Fruit fly (Drosophila melanogaster): Measurements from ENCODE around the gene CG14194.

CG14194 gene

dm6 chrX:19212954-19213353, 19.6 kb downstream of the CG14194 start, which contains the start of gene Mur18B:
TSS of gene Mur18B (plus strand) at chrX:19213254.
- no peak for TF ChIP-seq HLH106 (tag; optimal IDR thresholded peaks at IDR 0.05)
- no peak for TF ChIP-seq CrebA (GFP tag; optimal IDR thresholded peaks at IDR 0.05; ENCODE audit: borderline replicate concordance)
- no peak for TF ChIP-seq usp (GFP tag; optimal IDR thresholded peaks at IDR 0.05)
- no peak for TF ChIP-seq tai (GFP tag; optimal IDR thresholded peaks at IDR 0.05)
- TF ChIP-seq Hr83 (GFP tag; optimal IDR thresholded peaks at IDR 0.05; ENCODE audit: poor library complexity, severe bottlenecking) = no peak
- TF ChIP-seq dsf (GFP tag; optimal IDR thresholded peaks at IDR 0.05; ENCODE audit: borderline replicate concordance) = no peak

- no peak for TF ChIP-seq GATAd (GFP tag; optimal IDR thresholded peaks at IDR 0.05)
- TF ChIP-seq Sp1 (GFP tag; optimal IDR thresholded peaks at IDR 0.05) = no peak
- TF ChIP-seq tai (GFP tag; optimal IDR thresholded peaks at IDR 0.05) = no peak
- no peak for TF ChIP-seq OdsH (GFP tag; optimal IDR thresholded peaks at IDR 0.05)
- no peak for TF ChIP-seq br (GFP tag; optimal IDR thresholded peaks at IDR 0.05)
- TF ChIP-seq Rel (GFP tag; optimal IDR thresholded peaks at IDR 0.05) = no peak
- TF ChIP-seq Rel (tag; optimal IDR thresholded peaks at IDR 0.05) = no peak
- TF ChIP-seq Vsx2 (GFP tag; optimal IDR thresholded peaks at IDR 0.05; ENCODE audit: partially characterized antibody) = no peak
- no peak for TF ChIP-seq rgr (GFP tag; optimal IDR thresholded peaks at IDR 0.05)
- TF ChIP-seq dsf (GFP tag; optimal IDR thresholded peaks at IDR 0.05; ENCODE audit: borderline replicate concordance) = no peak
- TF ChIP-seq ey (GFP tag; optimal IDR thresholded peaks at IDR 0.05) = no peak
- TF ChIP-seq CrebA (GFP tag; optimal IDR thresholded peaks at IDR 0.05; ENCODE audit: borderline replicate concordance) = no peak
- no peak for TF ChIP-seq Abd-B (GFP tag; optimal IDR thresholded peaks at IDR 0.05)
- TF ChIP-seq Dfd (GFP tag; optimal IDR thresholded peaks at IDR 0.05) = no peak
Measured at dm6 chrX:19215215-19215614, 21.9 kb downstream of the CG14194 start, which contains the start of gene Muc18B. TSS of gene Muc18B (plus strand) at chrX:19215515.

dm6 chrX:19216671-19217070, 23.3 kb downstream of the CG14194 start:
- peak; percentile 64 for TF ChIP-seq Vsx2 (GFP tag; optimal IDR thresholded peaks at IDR 0.05; ENCODE audit: partially characterized antibody)
- no peak for TF ChIP-seq Dif (GFP tag; optimal IDR thresholded peaks at IDR 0.05; ENCODE audit: partially characterized antibody)
- no peak for TF ChIP-seq Hr78 (GFP tag; optimal IDR thresholded peaks at IDR 0.05)

- no peak for TF ChIP-seq CG32264 (GFP tag; optimal IDR thresholded peaks at IDR 0.05)
- TF ChIP-seq CrebA (GFP tag; optimal IDR thresholded peaks at IDR 0.05; ENCODE audit: borderline replicate concordance) = no peak
- peak; percentile 90 for TF ChIP-seq Dif (GFP tag; optimal IDR thresholded peaks at IDR 0.05; ENCODE audit: partially characterized antibody)
- no peak for TF ChIP-seq Dfd (GFP tag; optimal IDR thresholded peaks at IDR 0.05)
- no peak for TF ChIP-seq Rel (GFP tag; optimal IDR thresholded peaks at IDR 0.05)
- no peak for TF ChIP-seq Rel (tag; optimal IDR thresholded peaks at IDR 0.05)
- TF ChIP-seq lola (GFP tag; optimal IDR thresholded peaks at IDR 0.05) = no peak
- peak; percentile 68 for TF ChIP-seq dl (GFP tag; optimal IDR thresholded peaks at IDR 0.05; ENCODE audit: insufficient read depth in 1 of 2, partially characterized antibody in 2 of 2)
- no peak for TF ChIP-seq Hr83 (GFP tag; optimal IDR thresholded peaks at IDR 0.05; ENCODE audit: poor library complexity, severe bottlenecking)
- no peak for TF ChIP-seq rgr (GFP tag; optimal IDR thresholded peaks at IDR 0.05)
- TF ChIP-seq Vsx2 (GFP tag; optimal IDR thresholded peaks at IDR 0.05; ENCODE audit: partially characterized antibody) = peak; percentile 46
- no peak for TF ChIP-seq Myc (optimal IDR thresholded peaks at IDR 0.05)
Measured at dm6 chrX:19220415-19220814, 27.1 kb downstream of the CG14194 start, which contains the start of gene CG7884. TSS of gene CG7884 (plus strand) at chrX:19220622.

dm6 chrX:19220963-19221572, 27.7 kb downstream of the CG14194 start:
- TF ChIP-seq tai (GFP tag; optimal IDR thresholded peaks at IDR 0.05) = no peak
- no peak for TF ChIP-seq HLH106 (tag; optimal IDR thresholded peaks at IDR 0.05)
- TF ChIP-seq Jra (GFP tag; optimal IDR thresholded peaks at IDR 0.05) = no peak
- TF ChIP-seq woc (GFP tag; optimal IDR thresholded peaks at IDR 0.05) = no peak
- no peak for TF ChIP-seq Hr78 (GFP tag; optimal IDR thresholded peaks at IDR 0.05)
- no peak for TF ChIP-seq Mio (GFP tag; optimal IDR thresholded peaks at IDR 0.05)

dm6 chrX:19224580-19225303, 31.4 kb downstream of the CG14194 start:
- peak; percentile 37 for TF ChIP-seq Sp1 (GFP tag; optimal IDR thresholded peaks at IDR 0.05)
- TF ChIP-seq br (GFP tag; optimal IDR thresholded peaks at IDR 0.05) = no peak
- TF ChIP-seq sv (GFP tag; optimal IDR thresholded peaks at IDR 0.05) = no peak
- TF ChIP-seq ey (GFP tag; optimal IDR thresholded peaks at IDR 0.05) = no peak
- TF ChIP-seq CG32264 (GFP tag; optimal IDR thresholded peaks at IDR 0.05) = no peak
- peak in 1 of 2 experiments; percentile 32 for TF ChIP-seq foxo (GFP tag; optimal IDR thresholded peaks at IDR 0.05)
- no peak for TF ChIP-seq dl (GFP tag; optimal IDR thresholded peaks at IDR 0.05; ENCODE audit: insufficient read depth in 1 of 2, partially characterized antibody in 2 of 2)
- TF ChIP-seq Myc (optimal IDR thresholded peaks at IDR 0.05) = no peak
- TF ChIP-seq Hr78 (GFP tag; optimal IDR thresholded peaks at IDR 0.05) = no peak
- no peak for TF ChIP-seq HLH106 (tag; optimal IDR thresholded peaks at IDR 0.05)
- TF ChIP-seq dmrt93B (GFP tag; optimal IDR thresholded peaks at IDR 0.05) = no peak
- TF ChIP-seq woc (GFP tag; optimal IDR thresholded peaks at IDR 0.05) = no peak
- peak; percentile 47 for TF ChIP-seq psq (GFP tag; optimal IDR thresholded peaks at IDR 0.05)

All from whole organism, wandering third instar larva.